Worm (Caenorhabditis elegans) whole organism, L4 larva: ENCODE measurements around the gene F11D5.7.

ENCODE experiments used
- D1046.2 ChIP-seq: fragments of 200-800 bp; sonication (Bioruptor generic); IDR thresholded peaks from 2 replicates; pipeline ENCODE4 v1.3.6; 2022; ENCODE audit warnings: missing genetic modification characterization, missing compliant biosample characterization
- F49E8.2 ChIP-seq: sonication (generic microtip); optimal IDR thresholded peaks from 2 replicates; lab custom pipeline; 2016; ENCODE audit warnings: missing compliant biosample characterization, mild to moderate bottlenecking, missing genetic modification characterization, borderline replicate concordance
- T20F7.1 ChIP-seq: fragments of 200-800 bp; sonication (Bioruptor generic); optimal IDR thresholded peaks from 2 replicates; lab custom pipeline; 2018; ENCODE audit warnings: mild to moderate bottlenecking, missing genetic modification characterization, missing compliant biosample characterization
- T26A8.4 ChIP-seq: fragments of 200-800 bp; sonication (Bioruptor generic); IDR thresholded peaks from 2 replicates; pipeline ENCODE4 v1.3.6; 2022; ENCODE audit warnings: missing genetic modification characterization, missing compliant biosample characterization
- Y105C5A.15 ChIP-seq: fragments of 200-800 bp; sonication (Bioruptor generic); IDR thresholded peaks from 2 replicates; pipeline ENCODE4 v1.3.6; 2022; ENCODE audit warnings: missing genetic modification characterization, missing compliant biosample characterization
- attf-4 ChIP-seq: sonication (generic microtip); optimal IDR thresholded peaks from 3 replicates; lab custom pipeline; 2017; ENCODE audit warnings: missing biosample characterization, missing genetic modification characterization
- ceh-20 ChIP-seq: fragments of 200-800 bp; sonication (Bioruptor generic); IDR thresholded peaks from 2 replicates; pipeline ENCODE4 v1.3.6; 2022; ENCODE audit warnings: missing genetic modification reagents, missing genetic modification characterization, missing compliant biosample characterization
- ceh-44 ChIP-seq: fragments of 200-800 bp; sonication (Bioruptor generic); IDR thresholded peaks from 2 replicates; pipeline ENCODE4 v1.3.6; 2022; ENCODE audit warnings: missing genetic modification reagents, missing genetic modification characterization, missing compliant biosample characterization
- ceh-62 ChIP-seq: sonication (generic microtip); optimal IDR thresholded peaks from 2 replicates; lab custom pipeline; 2017; ENCODE audit warnings: missing biosample characterization, missing genetic modification characterization
- daf-12 ChIP-seq: fragments of 150-350 bp; optimal IDR thresholded peaks from 2 replicates; lab custom pipeline; 2014; ENCODE audit warnings: missing biosample characterization, missing genetic modification reagents, missing genetic modification characterization
- daf-8 ChIP-seq: fragments of 200-800 bp; sonication (Bioruptor generic); IDR thresholded peaks from 2 replicates; pipeline ENCODE4 v1.3.6; 2022; ENCODE audit warnings: missing genetic modification characterization, missing compliant biosample characterization
- dmd-6 ChIP-seq: fragments of 200-800 bp; sonication (Bioruptor generic); IDR thresholded peaks from 2 replicates; pipeline ENCODE4 v1.3.6; 2022; ENCODE audit warnings: missing genetic modification reagents, missing genetic modification characterization, missing compliant biosample characterization
- dmd-9 ChIP-seq: fragments of 200-800 bp; sonication (Bioruptor generic); IDR thresholded peaks from 2 replicates; pipeline ENCODE4 v1.3.6; 2022; ENCODE audit warnings: missing genetic modification reagents, missing genetic modification characterization, missing compliant biosample characterization
- dve-1 ChIP-seq: sonication (generic microtip); optimal IDR thresholded peaks from 2 replicates; lab custom pipeline; 2017; ENCODE audit warnings: antibody characterized with exemption, mild to moderate bottlenecking, missing genetic modification characterization, missing compliant biosample characterization; ENCODE audit not compliant: insufficient read depth
- fkh-10 ChIP-seq: fragments of 150-350 bp; optimal IDR thresholded peaks from 2 replicates; lab custom pipeline; 2014; ENCODE audit warnings: missing biosample characterization, missing genetic modification reagents, missing genetic modification characterization
- gei-8 ChIP-seq: fragments of 200-800 bp; sonication (Bioruptor generic); optimal IDR thresholded peaks from 2 replicates; lab custom pipeline; 2018; ENCODE audit warnings: mild to moderate bottlenecking, missing genetic modification characterization, missing compliant biosample characterization
- hif-1 ChIP-seq, 2 experiments: sonication (generic microtip); optimal IDR thresholded peaks; 2 replicates each; lab custom pipeline; 2016 to 2017; ENCODE audit warnings: missing compliant biosample characterization in 2 of 2, missing genetic modification characterization in 2 of 2, missing genetic modification reagents in 2 of 2, missing genotype in 2 of 2, mild to moderate bottlenecking in 1 of 2
- hlh-30 ChIP-seq: sonication (generic microtip); optimal IDR thresholded peaks from 2 replicates; lab custom pipeline; 2017; ENCODE audit warnings: antibody characterized with exemption, mild to moderate bottlenecking, missing genetic modification characterization, missing compliant biosample characterization; ENCODE audit not compliant: insufficient read depth
- hmg-1.1 ChIP-seq: fragments of 200-800 bp; sonication (Bioruptor generic); IDR thresholded peaks from 2 replicates; pipeline ENCODE4 v1.3.6; 2022; ENCODE audit warnings: missing genetic modification reagents, missing genetic modification characterization, missing compliant biosample characterization
- jun-1 ChIP-seq: fragments of 150-350 bp; optimal IDR thresholded peaks from 2 replicates; lab custom pipeline; 2014; ENCODE audit warnings: missing biosample characterization, missing genetic modification reagents, missing genetic modification characterization
- lin-13 ChIP-seq: fragments of 150-350 bp; optimal IDR thresholded peaks from 2 replicates; lab custom pipeline; 2014; ENCODE audit warnings: missing biosample characterization, missing genetic modification reagents, missing genetic modification characterization
- lin-15B ChIP-seq: fragments of 150-350 bp; sonication (generic microtip); optimal IDR thresholded peaks from 3 replicates; lab custom pipeline; 2014; ENCODE audit warnings: missing biosample characterization, missing genetic modification characterization
- lin-39 ChIP-seq: fragments of 150-350 bp; optimal IDR thresholded peaks from 2 replicates; lab custom pipeline; 2014; ENCODE audit warnings: missing biosample characterization, missing genetic modification reagents, missing genetic modification characterization
- madf-9 ChIP-seq: fragments of 200-800 bp; sonication (Bioruptor generic); conservative IDR thresholded peaks from 2 replicates; pipeline ENCODE4 v1.3.6; 2022; ENCODE audit warnings: missing genetic modification reagents, missing genetic modification characterization, missing compliant biosample characterization
- mdt-29 ChIP-seq: fragments of 200-800 bp; sonication (Bioruptor generic); IDR thresholded peaks from 2 replicates; pipeline ENCODE4 v1.3.6; 2022; ENCODE audit warnings: missing genetic modification reagents, missing genetic modification characterization, missing compliant biosample characterization
- nhr-10 ChIP-seq: fragments of 150-350 bp; optimal IDR thresholded peaks from 2 replicates; lab custom pipeline; 2014; ENCODE audit warnings: missing biosample characterization, missing genetic modification characterization
- nhr-102 ChIP-seq: sonication (generic microtip); optimal IDR thresholded peaks from 2 replicates; lab custom pipeline; 2016; ENCODE audit warnings: mild to moderate bottlenecking, missing genetic modification characterization, moderate library complexity, missing compliant biosample characterization
- nhr-11 ChIP-seq: fragments of 150-350 bp; optimal IDR thresholded peaks from 2 replicates; lab custom pipeline; 2014; ENCODE audit warnings: missing biosample characterization, missing genetic modification characterization
- nhr-237 ChIP-seq: sonication (generic microtip); optimal IDR thresholded peaks from 2 replicates; lab custom pipeline; 2017; ENCODE audit warnings: missing biosample characterization, missing genetic modification characterization
- nhr-41 ChIP-seq: fragments of 200-800 bp; sonication (Bioruptor generic); IDR thresholded peaks from 2 replicates; pipeline ENCODE4 v1.3.6; 2022; ENCODE audit warnings: missing genetic modification reagents, missing genetic modification characterization, missing compliant biosample characterization
- nhr-42 ChIP-seq: fragments of 200-800 bp; sonication (Bioruptor generic); IDR thresholded peaks from 2 replicates; pipeline ENCODE4 v1.3.6; 2022; ENCODE audit warnings: missing genetic modification characterization, missing compliant biosample characterization
- nhr-76 ChIP-seq: fragments of 150-350 bp; optimal IDR thresholded peaks from 2 replicates; lab custom pipeline; 2014; ENCODE audit warnings: missing biosample characterization, missing genetic modification characterization
- pha-4 ChIP-seq, 2 experiments: fragments of 150-350 bp in 1 of 2; fragments of 200-800 bp in 1 of 2; sonication (Bioruptor generic) in 1 of 2; IDR thresholded peaks in 1 of 2; optimal IDR thresholded peaks in 1 of 2; 2 replicates each; pipeline versions ENCODE4 v1.3.6 to Lab custom; 2014 to 2022; ENCODE audit warnings: missing genetic modification characterization in 2 of 2, missing genetic modification reagents in 2 of 2, missing biosample characterization in 1 of 2, missing compliant biosample characterization in 1 of 2
- php-3 ChIP-seq: fragments of 200-800 bp; sonication (Bioruptor generic); IDR thresholded peaks from 2 replicates; pipeline ENCODE4 v1.3.6; 2022; ENCODE audit warnings: missing genetic modification reagents, missing genetic modification characterization, missing compliant biosample characterization
- pqm-1 ChIP-seq: sonication (generic microtip); optimal IDR thresholded peaks from 2 replicates; lab custom pipeline; 2017; ENCODE audit warnings: missing biosample characterization, missing genetic modification characterization
- saeg-2 ChIP-seq: fragments of 200-800 bp; sonication (Bioruptor generic); IDR thresholded peaks from 2 replicates; pipeline ENCODE4 v1.3.6; 2022; ENCODE audit warnings: missing genetic modification reagents, missing genetic modification characterization, missing compliant biosample characterization
- set-16 ChIP-seq: fragments of 200-800 bp; sonication (Bioruptor generic); IDR thresholded peaks from 2 replicates; pipeline ENCODE4 v1.3.6; 2022; ENCODE audit warnings: missing genetic modification reagents, missing genetic modification characterization, missing compliant biosample characterization
- skn-1 ChIP-seq: fragments of 150-350 bp; optimal IDR thresholded peaks from 2 replicates; lab custom pipeline; 2014; ENCODE audit warnings: missing biosample characterization, missing genetic modification characterization
- snpc-1.2 ChIP-seq: fragments of 200-800 bp; sonication (Bioruptor generic); IDR thresholded peaks from 2 replicates; pipeline ENCODE4 v1.3.6; 2022; ENCODE audit warnings: missing genetic modification reagents, missing genetic modification characterization, missing compliant biosample characterization
- snpc-4 ChIP-seq: fragments of 150-350 bp; optimal IDR thresholded peaks from 2 replicates; lab custom pipeline; 2014; ENCODE audit warnings: missing biosample characterization, missing genetic modification characterization
- tag-97 ChIP-seq: fragments of 200-800 bp; sonication (Bioruptor generic); IDR thresholded peaks from 2 replicates; pipeline ENCODE4 v1.3.6; 2022; ENCODE audit warnings: missing genetic modification characterization, missing compliant biosample characterization
- unc-130 ChIP-seq: sonication (generic microtip); optimal IDR thresholded peaks from 2 replicates; lab custom pipeline; 2016; ENCODE audit warnings: missing genetic modification reagents, missing genetic modification characterization, missing compliant biosample characterization
- unc-39 ChIP-seq: sonication (generic microtip); optimal IDR thresholded peaks from 2 replicates; lab custom pipeline; 2017; ENCODE audit warnings: missing biosample characterization, missing genetic modification characterization
- unc-62 ChIP-seq, 3 experiments: fragments of 150-350 bp in 1 of 3; sonication (generic microtip); optimal IDR thresholded peaks in 2 of 3; peaks in 1 of 3; 1 replicate in 1 of 3; 2 replicates in 2 of 3; lab custom pipeline; 2014 to 2017; ENCODE audit warnings: missing biosample characterization in 3 of 3, missing genetic modification characterization in 3 of 3, missing genetic modification reagents in 3 of 3, missing genotype in 1 of 3
- vab-7 ChIP-seq: fragments of 200-800 bp; sonication (Bioruptor generic); IDR thresholded peaks from 2 replicates; pipeline ENCODE4 v1.3.6; 2022; ENCODE audit warnings: missing genetic modification reagents, missing genetic modification characterization, missing compliant biosample characterization
- zfp-3 ChIP-seq: fragments of 200-800 bp; sonication (Bioruptor generic); conservative IDR thresholded peaks from 2 replicates; pipeline ENCODE4 v1.3.6; 2022; ENCODE audit warnings: missing genetic modification reagents, missing genetic modification characterization, missing compliant biosample characterization

Gene F11D5.7

DNA sequence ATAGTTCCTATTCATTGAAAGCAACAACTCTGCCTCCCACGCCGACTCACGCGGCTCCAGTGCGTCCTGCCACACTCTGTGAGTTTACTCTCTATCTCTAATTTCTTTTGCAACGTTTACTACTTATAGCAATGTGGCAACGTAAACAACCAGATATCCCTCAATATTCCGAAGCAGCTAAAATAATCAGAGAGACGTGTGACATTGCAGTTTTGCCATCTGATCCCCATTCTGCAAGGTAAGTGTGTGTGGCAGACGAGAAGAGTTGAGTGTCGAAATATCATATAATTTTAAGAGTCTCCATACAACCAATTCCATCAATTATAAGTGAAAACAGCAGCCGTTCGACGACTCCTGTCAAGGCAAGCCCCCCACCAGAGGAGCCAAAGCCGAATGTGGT is 35.7 kb downstream of the F11D5.7 start:
- TF ChIP-seq gei-8 (no peak), nhr-237 (tag; lab: Kevin White, UChicago) (no peak)

- TF ChIP-seq nhr-102 (no peak), hlh-30 (tag; lab: Kevin White, UChicago) (peak; percentile 50), lin-39 (tag; lab: Kevin White, UChicago) (no peak), hmg-1.1 (GFP tag; lab: Robert Waterston, UW) (no peak)
Measured at ce11 chrX:3343620-3344197, 39.5 kb downstream of the F11D5.7 start.

ce11 chrX:3347904-3348441 is 43.8 kb downstream of the F11D5.7 start, which contains the start of gene ZK816.3:
Gene ZK816.3 (plus strand): TSS chrX:3348391.
- TF ChIP-seq madf-9 (no peak), unc-130 (GFP tag; lab: Kevin White, UChicago) (peak; percentile 20), Y105C5A.15 (GFP tag; lab: Robert Waterston, UW) (0 out of 2 replicates have a peak, but pooled peaks have one; percentile 57), lin-13 (GFP tag; lab: Kevin White, UChicago) (no peak), nhr-10 (tag; lab: Kevin White, UChicago) (no peak), fkh-10 (no peak), vab-7 (GFP tag; lab: Robert Waterston, UW) (peak; percentile 73), T26A8.4 (GFP tag; lab: Robert Waterston, UW) (peak; percentile 32; the same call in 1 of the 2 replicates), T20F7.1 (no peak), nhr-11 (tag; lab: Kevin White, UChicago) (no peak), attf-4 (tag; lab: Kevin White, UChicago) (no peak), dmd-9 (GFP tag; lab: Robert Waterston, UW) (no peak), ceh-44 (no peak; the same call in 1 of the 2 replicates), pha-4 (GFP tag; IDR thresholded peaks at IDR 0.05; lab: Robert Waterston, UW) (peak; percentile 80), pha-4 (tag; optimal IDR thresholded peaks at IDR 0.05; lab: Kevin White, UChicago) (no peak), hif-1 (tag; optimal IDR thresholded peaks at IDR 0.05; lab: Kevin White, UChicago) (no peak), dmd-6 (GFP tag; lab: Robert Waterston, UW) (peak; percentile 41; the same call in 1 of the 2 replicates), unc-39 (tag; lab: Kevin White, UChicago) (no peak), mdt-29 (no peak), lin-15B (no peak), ceh-20 (no peak), D1046.2 (GFP tag; lab: Robert Waterston, UW) (no peak), saeg-2 (GFP tag; lab: Robert Waterston, UW) (0 out of 2 replicates have a peak, but pooled peaks have one; percentile 58), nhr-76 (tag; lab: Kevin White, UChicago) (no peak), skn-1 (tag; lab: Kevin White, UChicago) (no peak), jun-1 (tag; lab: Kevin White, UChicago) (no peak), nhr-42 (0 out of 2 replicates have a peak, but pooled peaks have one; percentile 21), set-16 (GFP tag; lab: Robert Waterston, UW) (peak; percentile 27; the same call in 1 of the 2 replicates), daf-8 (no peak), daf-12 (tag; lab: Kevin White, UChicago) (no peak), snpc-1.2 (peak; percentile 68), zfp-3 (GFP tag; lab: Robert Waterston, UW) (no peak), snpc-4 (tag; lab: Kevin White, UChicago) (no peak), tag-97 (GFP tag; lab: Robert Waterston, UW) (no peak), php-3 (GFP tag; lab: Robert Waterston, UW) (no peak), F49E8.2 (tag; lab: Kevin White, UChicago) (no peak), ceh-62 (tag; lab: Kevin White, UChicago) (no peak), nhr-41 (GFP tag; lab: Robert Waterston, UW) (no peak), pqm-1 (tag; lab: Kevin White, UChicago) (no peak), unc-62 (GFP tag; optimal IDR thresholded peaks at IDR 0.05 in 1 of 2; lab: Kevin White, UChicago) (peak in 1 of 2 experiments; percentile 9), unc-62 (tag; optimal IDR thresholded peaks at IDR 0.05; lab: Kevin White, UChicago) (no peak), dve-1 (tag; lab: Kevin White, UChicago) (peak; percentile 45)
